Worm (Caenorhabditis elegans) whole organism, mixed stage, embryonic: ENCODE data around the gene C10F3.7.

ENCODE experiments used
- ceh-39 ChIP-seq: fragments of 150-350 bp; optimal IDR thresholded peaks from 2 replicates; lab custom pipeline; 2014; ENCODE audit warnings: missing biosample characterization, missing genetic modification characterization
- lsy-2 ChIP-seq: fragments of 150-350 bp; optimal IDR thresholded peaks from 2 replicates; lab custom pipeline; 2014; ENCODE audit warnings: missing biosample characterization, missing genetic modification characterization
- nhr-12 ChIP-seq: fragments of 150-350 bp; optimal IDR thresholded peaks from 2 replicates; lab custom pipeline; 2014; ENCODE audit warnings: missing biosample characterization, missing genetic modification characterization
- pha-4 ChIP-seq: fragments of 150-350 bp; optimal IDR thresholded peaks from 2 replicates; lab custom pipeline; 2018; ENCODE audit warnings: missing biosample characterization, missing genetic modification reagents, missing genetic modification characterization
- snpc-4 ChIP-seq: fragments of 150-350 bp; optimal IDR thresholded peaks from 2 replicates; lab custom pipeline; 2014; ENCODE audit warnings: missing biosample characterization, missing genetic modification characterization
- sptf-1 ChIP-seq: sonication (generic microtip); optimal IDR thresholded peaks from 2 replicates; lab custom pipeline; 2017; ENCODE audit warnings: mild to moderate bottlenecking, missing genetic modification characterization, moderate library complexity, missing compliant biosample characterization
- ztf-11 ChIP-seq: fragments of 150-350 bp; optimal IDR thresholded peaks from 2 replicates; lab custom pipeline; 2014; ENCODE audit warnings: missing biosample characterization, missing genetic modification characterization

DNA sequence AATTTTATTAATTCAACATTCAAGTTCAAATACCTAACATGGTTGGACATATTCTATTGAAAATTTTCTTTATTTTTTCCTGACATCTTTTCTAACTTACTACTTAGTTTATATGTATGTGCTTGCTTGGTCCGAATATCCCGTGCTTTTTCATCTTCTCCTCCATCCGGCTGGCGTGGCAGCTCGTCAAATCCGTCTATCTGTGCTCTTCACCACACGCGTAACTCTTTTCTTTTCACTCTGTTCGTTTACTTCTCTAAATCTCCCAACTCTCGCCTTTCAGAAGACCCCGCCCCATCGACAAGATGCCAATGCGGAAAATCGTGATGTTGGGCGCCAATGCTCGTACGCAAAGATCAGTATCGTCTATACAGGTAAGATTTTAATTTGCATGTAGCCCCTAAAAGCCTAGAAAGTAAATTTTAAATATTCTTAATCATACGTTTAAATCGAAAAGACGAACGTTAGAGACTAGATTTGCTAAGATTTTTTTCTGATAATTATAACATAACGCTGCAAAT is 21.9 kb downstream of the C10F3.7 start:
- no peak for TF ChIP-seq ceh-39 (tag; lab: Kevin White, UChicago)
- no peak for TF ChIP-seq ztf-11 (tag; lab: Kevin White, UChicago)
- TF ChIP-seq pha-4 (tag; lab: Kevin White, UChicago): no peak
- TF ChIP-seq snpc-4 (tag; lab: Kevin White, UChicago): no peak
- TF ChIP-seq nhr-12 (tag; lab: Kevin White, UChicago): no peak
- no peak for TF ChIP-seq sptf-1
- TF ChIP-seq lsy-2 (tag; lab: Kevin White, UChicago): no peak
